Worm (Caenorhabditis elegans) whole organism, young adult: ENCODE data around the gene F15E6.9.

Source experiments
- B0019.2 ChIP-seq: fragments of 200-800 bp; sonication (Bioruptor generic); conservative IDR thresholded peaks from 2 replicates; pipeline ENCODE4 v1.3.6; 2022; ENCODE audit warnings: missing genetic modification reagents, missing genetic modification characterization, missing compliant biosample characterization
- B0336.3 ChIP-seq: fragments of 200-800 bp; sonication (Bioruptor generic); IDR thresholded peaks from 2 replicates; pipeline ENCODE4 v1.3.6; 2022; ENCODE audit warnings: missing genetic modification characterization, missing compliant biosample characterization
- C06A6.2 ChIP-seq: fragments of 200-800 bp; sonication (Bioruptor generic); conservative IDR thresholded peaks from 2 replicates; pipeline ENCODE4 v1.3.6; 2022; ENCODE audit warnings: missing genetic modification characterization, missing compliant biosample characterization
- F57C9.4 ChIP-seq: sonication (generic microtip); optimal IDR thresholded peaks from 2 replicates; lab custom pipeline; 2017; ENCODE audit warnings: mild to moderate bottlenecking, missing genetic modification characterization, missing compliant biosample characterization
- Y56A3A.18 ChIP-seq: fragments of 200-800 bp; sonication (Bioruptor generic); IDR thresholded peaks from 2 replicates; pipeline ENCODE4 v1.3.6; 2022; ENCODE audit warnings: missing genetic modification reagents, missing genetic modification characterization, missing compliant biosample characterization
- akir-1 ChIP-seq: fragments of 200-800 bp; sonication (Bioruptor generic); optimal IDR thresholded peaks from 2 replicates; lab custom pipeline; 2018; ENCODE audit warnings: mild to moderate bottlenecking, missing genetic modification characterization, moderate library complexity, missing compliant biosample characterization
- aptf-3 ChIP-seq: fragments of 200-800 bp; sonication (Bioruptor generic); IDR thresholded peaks from 2 replicates; pipeline ENCODE4 v1.3.6; 2022; ENCODE audit warnings: missing genetic modification characterization, missing compliant biosample characterization
- attf-3 ChIP-seq: fragments of 200-800 bp; sonication (Bioruptor generic); conservative IDR thresholded peaks from 2 replicates; pipeline ENCODE4 v1.3.6; 2022; ENCODE audit warnings: missing genetic modification reagents, missing genetic modification characterization, missing compliant biosample characterization
- attf-5 ChIP-seq: fragments of 200-800 bp; sonication (Bioruptor generic); optimal IDR thresholded peaks from 2 replicates; lab custom pipeline; 2018; ENCODE audit warnings: mild to moderate bottlenecking, missing genetic modification characterization, missing compliant biosample characterization
- cebp-1 ChIP-seq, 2 experiments: fragments of 200-800 bp in 1 of 2; sonication (Bioruptor generic) in 1 of 2; sonication (generic microtip) in 1 of 2; IDR thresholded peaks in 1 of 2; optimal IDR thresholded peaks in 1 of 2; 2 replicates each; pipeline versions ENCODE4 v1.3.6 to Lab custom; 2017 to 2022; ENCODE audit warnings: missing compliant biosample characterization in 2 of 2, missing genetic modification characterization in 2 of 2, mild to moderate bottlenecking in 1 of 2, missing genetic modification reagents in 1 of 2, moderate library complexity in 1 of 2
- ceh-40 ChIP-seq: fragments of 200-800 bp; sonication (Bioruptor generic); IDR thresholded peaks from 2 replicates; pipeline ENCODE4 v1.3.6; 2022; ENCODE audit warnings: missing genetic modification characterization, missing compliant biosample characterization
- ceh-58 ChIP-seq: fragments of 200-800 bp; sonication (Bioruptor generic); IDR thresholded peaks from 2 replicates; pipeline ENCODE4 v1.3.6; 2022; ENCODE audit warnings: missing genetic modification characterization, missing compliant biosample characterization
- ceh-79 ChIP-seq: sonication (generic microtip); optimal IDR thresholded peaks from 2 replicates; lab custom pipeline; 2017; ENCODE audit warnings: mild to moderate bottlenecking, missing genetic modification characterization, missing compliant biosample characterization
- dox-1 ChIP-seq: fragments of 200-800 bp; sonication (Bioruptor generic); IDR thresholded peaks from 2 replicates; pipeline ENCODE4 v1.3.6; 2022; ENCODE audit warnings: missing genetic modification reagents, missing genetic modification characterization, missing compliant biosample characterization
- hmg-1.2 ChIP-seq: fragments of 200-800 bp; sonication (Bioruptor generic); IDR thresholded peaks from 2 replicates; pipeline ENCODE4 v1.3.6; 2022; ENCODE audit warnings: missing genetic modification reagents, missing genetic modification characterization, missing compliant biosample characterization
- lsl-1 ChIP-seq: fragments of 200-800 bp; sonication (Bioruptor generic); optimal IDR thresholded peaks from 2 replicates; lab custom pipeline; 2018; ENCODE audit warnings: mild to moderate bottlenecking, missing genetic modification characterization, moderate library complexity, missing compliant biosample characterization
- madf-3 ChIP-seq: fragments of 200-800 bp; sonication (Bioruptor generic); IDR thresholded peaks from 2 replicates; pipeline ENCODE4 v1.3.6; 2022; ENCODE audit warnings: missing genetic modification reagents, missing genetic modification characterization, missing compliant biosample characterization
- madf-8 ChIP-seq: fragments of 200-800 bp; sonication (Bioruptor generic); conservative IDR thresholded peaks from 2 replicates; pipeline ENCODE4 v1.3.6; 2022; ENCODE audit warnings: missing genetic modification reagents, missing genetic modification characterization, missing compliant biosample characterization
- mcd-1 ChIP-seq: fragments of 200-800 bp; sonication (Bioruptor generic); IDR thresholded peaks from 2 replicates; pipeline ENCODE4 v1.3.6; 2022; ENCODE audit warnings: missing genetic modification reagents, missing genetic modification characterization, missing compliant biosample characterization
- nfyb-1 ChIP-seq: fragments of 200-800 bp; sonication (Bioruptor generic); IDR thresholded peaks from 2 replicates; pipeline ENCODE4 v1.3.6; 2022; ENCODE audit warnings: missing genetic modification reagents, missing genetic modification characterization, missing compliant biosample characterization
- nhr-179 ChIP-seq: sonication (generic microtip); optimal IDR thresholded peaks from 2 replicates; lab custom pipeline; 2016; ENCODE audit warnings: mild to moderate bottlenecking, missing genetic modification characterization, missing compliant biosample characterization
- pbrm-1 ChIP-seq: fragments of 200-800 bp; sonication (Bioruptor generic); IDR thresholded peaks from 2 replicates; pipeline ENCODE4 v1.3.6; 2022; ENCODE audit warnings: missing genetic modification reagents, missing genetic modification characterization, missing compliant biosample characterization
- rec-8 ChIP-seq, 2 experiments: sonication (generic microtip); optimal IDR thresholded peaks; 2 replicates each; lab custom pipeline; 2016; ENCODE audit warnings: mild to moderate bottlenecking in 2 of 2, missing genetic modification characterization in 2 of 2, missing genetic modification reagents in 2 of 2, missing genotype in 2 of 2, missing biosample characterization in 1 of 2, missing compliant biosample characterization in 1 of 2, moderate library complexity in 1 of 2
- rpc-1 ChIP-seq, 2 experiments: fragments of 150-350 bp in 1 of 2; sonication (generic microtip) in 1 of 2; optimal IDR thresholded peaks; 2 replicates each; lab custom pipeline; 2014 to 2018; ENCODE audit warnings: missing biosample characterization in 1 of 2, missing genetic modification characterization in 1 of 2, missing genetic modification reagents in 1 of 2, missing genotype in 1 of 2
- snpc-1.1 ChIP-seq: sonication (generic microtip); optimal IDR thresholded peaks from 2 replicates; lab custom pipeline; 2017; ENCODE audit warnings: missing genetic modification characterization, mild to moderate bottlenecking, missing compliant biosample characterization, antibody characterized with exemption, moderate library complexity, missing genotype, missing genetic modification reagents; ENCODE audit not compliant: insufficient read depth
- snpc-4 ChIP-seq, 5 experiments: fragments of 150-350 bp in 1 of 5; sonication (generic microtip) in 4 of 5; optimal IDR thresholded peaks; 2 replicates each; lab custom pipeline; 2014 to 2018; ENCODE audit warnings: missing genetic modification characterization in 5 of 5, missing biosample characterization in 3 of 5, antibody characterized with exemption in 2 of 5, mild to moderate bottlenecking in 2 of 5, missing compliant biosample characterization in 2 of 5, missing genotype in 2 of 5, moderate library complexity in 2 of 5, missing genetic modification reagents in 1 of 5
- sptf-2 ChIP-seq: fragments of 200-800 bp; sonication (Bioruptor generic); optimal IDR thresholded peaks from 2 replicates; lab custom pipeline; 2018; ENCODE audit warnings: mild to moderate bottlenecking, missing genetic modification characterization, missing compliant biosample characterization
- tbp1 ChIP-seq: fragments of 200-800 bp; sonication (Bioruptor generic); optimal IDR thresholded peaks from 2 replicates; lab custom pipeline; 2018; ENCODE audit warnings: mild to moderate bottlenecking, missing genetic modification characterization, missing compliant biosample characterization
- tlf-1 ChIP-seq: fragments of 200-800 bp; sonication (Bioruptor generic); optimal IDR thresholded peaks from 2 replicates; lab custom pipeline; 2018; ENCODE audit warnings: mild to moderate bottlenecking, missing genetic modification characterization, missing compliant biosample characterization
- zfh-2 ChIP-seq: fragments of 200-800 bp; sonication (Bioruptor generic); conservative IDR thresholded peaks from 2 replicates; pipeline ENCODE4 v1.3.6; 2022; ENCODE audit warnings: missing genetic modification reagents, missing genetic modification characterization, missing compliant biosample characterization
- zim-3 ChIP-seq: sonication (generic microtip); optimal IDR thresholded peaks from 2 replicates; lab custom pipeline; 2017; ENCODE audit warnings: mild to moderate bottlenecking, missing genetic modification characterization, moderate library complexity, missing compliant biosample characterization
- ztf-18 ChIP-seq: sonication (generic microtip); optimal IDR thresholded peaks from 2 replicates; lab custom pipeline; 2016; ENCODE audit warnings: missing genotype, mild to moderate bottlenecking, missing genetic modification characterization, missing compliant biosample characterization
- ztf-25 ChIP-seq: fragments of 200-800 bp; sonication (Bioruptor generic); IDR thresholded peaks from 2 replicates; pipeline ENCODE4 v1.3.6; 2022; ENCODE audit warnings: missing genetic modification reagents, missing genetic modification characterization, missing compliant biosample characterization
- ztf-3 ChIP-seq: fragments of 200-800 bp; sonication (Bioruptor generic); optimal IDR thresholded peaks from 2 replicates; lab custom pipeline; 2018; ENCODE audit warnings: mild to moderate bottlenecking, missing genetic modification characterization, missing compliant biosample characterization

F15E6.9 gene

DNA sequence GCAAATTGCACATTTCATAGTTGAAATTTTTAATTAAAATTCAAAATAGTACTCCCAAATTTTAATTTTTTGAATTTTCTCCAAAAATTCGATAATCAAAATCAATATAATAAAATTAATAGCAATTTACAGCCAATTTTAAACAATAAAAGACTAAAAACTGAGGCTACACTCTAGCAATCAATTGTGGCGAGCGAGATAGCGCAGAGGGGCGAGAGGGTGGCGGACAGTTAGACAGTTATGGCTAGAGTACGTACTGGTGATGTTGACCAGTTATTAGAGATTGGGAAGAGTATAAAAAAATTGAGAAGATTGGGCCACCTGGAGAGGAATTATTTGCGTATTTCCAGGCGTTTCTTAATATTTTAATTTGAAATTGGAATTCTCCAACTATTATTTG lies 21.2 kb downstream of the F15E6.9 start, which contains the start of gene nhr-78:
Gene nhr-78, minus strand, starts transcription at position 182 of the 400 bp plus-strand sequence.
- TF ChIP-seq mcd-1 (0 out of 2 replicates have a peak, but pooled peaks have one; percentile 22), tlf-1 (no peak), hmg-1.2 (GFP tag; lab: Robert Waterston, UW) (peak; percentile 94), Y56A3A.18 (GFP tag; lab: Robert Waterston, UW) (no peak), attf-5 (no peak)

DNA sequence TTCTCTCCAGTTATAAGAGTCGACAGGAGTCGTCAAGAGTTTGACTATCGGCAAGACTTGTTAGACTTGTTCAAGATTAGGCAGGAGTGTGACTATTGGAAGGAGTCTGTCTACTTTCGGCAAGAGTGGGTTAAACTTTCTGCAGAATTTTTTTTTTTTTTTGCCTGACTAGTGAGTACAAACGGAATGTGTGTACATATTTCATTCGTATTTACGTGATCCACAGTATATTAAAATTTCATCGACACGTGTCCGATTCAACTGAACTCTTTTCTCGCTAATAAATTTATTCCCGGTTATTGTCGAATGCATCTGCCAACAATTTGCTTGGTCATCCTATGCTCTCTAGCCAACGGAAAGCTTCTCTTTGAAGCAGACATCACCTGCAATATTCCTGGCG lies 26.7 kb downstream of the F15E6.9 start, which contains the start of gene F36A4.1:
Gene F36A4.1, plus strand, starts transcription at position 301 of the 400 bp plus-strand sequence.
- no peak for TF ChIP-seq tbp1 (GFP tag; lab: Kevin White, UChicago)
- TF ChIP-seq ceh-40, result no peak
- TF ChIP-seq rec-8 (tag; optimal IDR thresholded peaks at IDR 0.05; lab: Kevin White, UChicago), result no peak
- no peak for TF ChIP-seq zim-3 (tag; lab: Kevin White, UChicago)
- no peak for TF ChIP-seq ceh-79 (tag; lab: Kevin White, UChicago)
- no peak for TF ChIP-seq dox-1 (GFP tag; lab: Robert Waterston, UW)
- TF ChIP-seq aptf-3, result no peak

DNA sequence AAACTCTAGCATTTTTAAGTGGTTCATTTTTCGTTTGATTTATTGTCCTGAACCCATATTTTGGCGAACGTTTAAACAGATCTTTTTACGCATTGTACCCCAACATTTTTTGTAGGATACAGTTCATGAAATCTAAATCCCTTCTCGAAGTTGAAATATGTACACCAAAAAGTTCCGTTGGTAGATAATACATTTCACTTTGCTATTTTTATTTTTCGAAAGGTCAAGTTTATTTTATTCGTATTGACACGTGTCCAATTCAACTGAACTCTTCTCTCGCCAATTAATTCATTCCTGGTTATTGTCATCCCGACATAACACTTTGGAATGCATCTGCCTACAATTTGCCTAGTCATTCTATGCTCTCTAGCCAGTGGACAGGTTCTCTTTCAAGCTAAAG lies 28.0 kb downstream of the F15E6.9 start, which contains the start of gene F36A4.2:
Gene F36A4.2, plus strand, starts transcription at position 301 of the 400 bp plus-strand sequence.
- no peak for TF ChIP-seq B0336.3 (GFP tag; lab: Robert Waterston, UW)
- no peak for TF ChIP-seq ceh-40
- no peak for TF ChIP-seq lsl-1 (GFP tag; lab: Kevin White, UChicago)
- TF ChIP-seq attf-3 (GFP tag; lab: Robert Waterston, UW), result no peak
- no peak for TF ChIP-seq rpc-1 (optimal IDR thresholded peaks at IDR 0.05; lab: Kevin White, UChicago)
- TF ChIP-seq rpc-1 (tag; optimal IDR thresholded peaks at IDR 0.05; lab: Kevin White, UChicago), result no peak

DNA sequence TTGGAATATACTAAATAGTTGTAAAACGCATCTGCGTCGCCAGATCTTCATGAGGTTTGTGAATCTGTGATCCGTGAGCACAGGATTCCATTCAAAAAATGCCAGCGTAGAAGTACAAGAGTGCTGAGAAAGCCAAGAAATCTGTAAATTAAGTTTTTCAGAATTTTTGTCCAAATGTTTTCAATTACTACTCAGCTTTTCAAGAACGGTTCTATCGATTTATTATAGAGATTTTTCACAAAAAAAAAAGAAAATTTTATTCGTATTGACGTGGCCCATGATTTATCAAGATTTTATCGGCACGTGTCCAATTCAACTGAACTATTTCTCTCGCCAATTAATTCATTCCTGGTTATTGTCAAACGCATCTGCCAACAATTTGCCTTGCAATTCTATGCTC lies 29.6 kb downstream of the F15E6.9 start, which contains the start of gene F36A4.3:
Gene F36A4.3, plus strand, starts transcription at position 301 of the 400 bp plus-strand sequence.
- TF ChIP-seq ceh-58 (GFP tag; lab: Robert Waterston, UW) (no peak), nhr-179 (tag; lab: Kevin White, UChicago) (no peak), F57C9.4 (tag; lab: Kevin White, UChicago) (no peak), ztf-3 (no peak)

DNA sequence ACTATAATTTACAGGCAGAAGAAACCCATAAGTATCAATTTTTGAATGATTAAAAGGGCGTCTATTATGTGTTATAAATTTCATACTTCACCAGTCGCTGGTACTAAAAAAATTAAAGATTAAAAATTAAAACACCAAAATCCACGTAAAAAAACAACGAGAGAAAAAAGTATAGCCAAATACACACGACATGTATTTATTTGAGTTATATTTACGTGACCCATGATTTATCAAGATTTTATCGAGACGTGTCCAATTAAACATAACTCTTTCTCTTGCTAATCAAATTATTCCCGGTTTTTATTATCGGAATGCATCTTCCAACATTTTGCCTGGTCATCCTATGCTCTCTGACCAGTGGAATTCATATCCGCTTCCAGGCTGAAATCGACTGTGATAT lies 31.6 kb downstream of the F15E6.9 start, which contains the start of gene F36A4.4:
Gene F36A4.4, plus strand, starts transcription at position 301 of the 400 bp plus-strand sequence.
- TF ChIP-seq B0019.2 (no peak), madf-3 (no peak), ztf-25 (GFP tag; lab: Robert Waterston, UW) (no peak), madf-8 (GFP tag; lab: Robert Waterston, UW) (no peak), ztf-18 (tag; lab: Kevin White, UChicago) (no peak), pbrm-1 (GFP tag; lab: Robert Waterston, UW) (no peak), sptf-2 (no peak)

DNA sequence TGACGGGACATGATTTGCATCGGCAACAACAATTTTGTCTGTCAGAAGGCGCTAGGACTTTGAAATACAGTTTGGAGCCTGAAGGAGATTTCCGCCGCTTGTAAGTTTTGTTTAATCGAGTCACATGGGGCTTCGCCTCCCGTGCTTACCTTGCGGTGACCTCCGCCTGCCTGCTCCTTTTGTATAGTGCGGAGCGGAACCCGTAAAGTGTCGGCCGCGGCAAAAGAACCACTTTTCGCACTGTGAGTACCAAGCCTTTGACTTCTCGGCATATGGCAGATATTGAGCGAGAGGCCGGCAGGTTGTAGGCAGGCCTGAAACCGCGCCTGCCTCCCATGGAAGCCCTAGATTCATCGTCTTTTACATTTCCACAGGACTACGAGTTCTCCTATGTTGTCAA lies 32.9 kb downstream of the F15E6.9 start:
- TF ChIP-seq zfh-2 (GFP tag; lab: Robert Waterston, UW) (peak; percentile 64), C06A6.2 (GFP tag; lab: Robert Waterston, UW) (no peak), cebp-1 (GFP tag; IDR thresholded peaks at IDR 0.05; lab: Robert Waterston, UW) (no peak), cebp-1 (tag; optimal IDR thresholded peaks at IDR 0.05; lab: Kevin White, UChicago) (no peak), attf-3 (GFP tag; lab: Robert Waterston, UW) (no peak), nfyb-1 (GFP tag; lab: Robert Waterston, UW) (no peak), hmg-1.2 (GFP tag; lab: Robert Waterston, UW) (peak; percentile 43; the same call in 1 of the 2 replicates), akir-1 (no peak), snpc-1.1 (tag; lab: Kevin White, UChicago) (peak; percentile 41), snpc-4 (GFP tag; optimal IDR thresholded peaks at IDR 0.05; lab: Kevin White, UChicago) (peak; percentile 33), snpc-4 (tag; optimal IDR thresholded peaks at IDR 0.05; lab: Kevin White, UChicago) (peak in 2 of 4 experiments; percentile 8 to 83)
